Worm (Caenorhabditis elegans): ENCODE measurements around the gene F09C6.16.

DNA sequence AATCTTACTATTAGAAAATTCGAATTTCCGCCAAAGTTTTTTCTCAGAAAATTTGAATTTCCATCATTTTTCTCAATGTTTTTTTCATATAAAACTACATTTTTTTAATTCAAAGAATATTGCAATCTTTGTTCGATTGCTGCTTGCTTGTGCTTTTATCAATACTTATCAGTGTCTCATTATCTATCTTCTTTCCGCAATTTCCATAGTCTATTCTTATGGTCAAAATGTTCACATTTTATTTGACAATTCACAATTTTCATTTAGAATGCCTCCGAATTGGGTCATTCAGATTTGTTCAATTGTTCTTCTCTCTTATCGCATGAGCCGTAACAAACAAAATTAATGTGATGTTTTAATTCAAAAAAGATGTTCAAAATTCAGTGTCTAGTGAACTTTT, 1.5 kb upstream of the F09C6.16 start:
- TF ChIP-seq sea-2 (GFP tag; optimal IDR thresholded peaks at IDR 0.05): no peak
- TF ChIP-seq pqm-1 (tag; optimal IDR thresholded peaks at IDR 0.05): peak; percentile 10
- no peak for TF ChIP-seq eor-1 (tag; optimal IDR thresholded peaks at IDR 0.05)
- TF ChIP-seq lin-39 (tag; optimal IDR thresholded peaks at IDR 0.05): no peak
